Worm (Caenorhabditis elegans) whole organism, L3 larva: Measurements from ENCODE around the gene F10B5.3.

ENCODE experiments used
- ama-1 ChIP-seq: fragments of 150-350 bp; optimal IDR thresholded peaks from 2 replicates; lab custom pipeline; 2018
- daf-12 ChIP-seq: fragments of 150-350 bp; optimal IDR thresholded peaks from 2 replicates; lab custom pipeline; 2014; ENCODE audit warnings: missing biosample characterization, missing genetic modification reagents, missing genetic modification characterization
- elt-2 ChIP-seq: sonication (generic microtip); optimal IDR thresholded peaks from 2 replicates; lab custom pipeline; 2016; ENCODE audit warnings: missing genetic modification reagents, mild to moderate bottlenecking, missing genetic modification characterization, missing compliant biosample characterization
- fos-1 ChIP-seq: fragments of 150-350 bp; optimal IDR thresholded peaks from 2 replicates; lab custom pipeline; 2014; ENCODE audit warnings: missing biosample characterization, missing genetic modification characterization
- nhr-25 ChIP-seq: sonication (generic microtip); optimal IDR thresholded peaks from 2 replicates; lab custom pipeline; 2017; ENCODE audit warnings: missing biosample characterization, missing genetic modification characterization
- tbx-2 ChIP-seq: sonication (generic microtip); optimal IDR thresholded peaks from 2 replicates; lab custom pipeline; 2016; ENCODE audit warnings: mild to moderate bottlenecking, missing genetic modification characterization, missing compliant biosample characterization
- unc-62 ChIP-seq: fragments of 150-350 bp; sonication (generic microtip); optimal IDR thresholded peaks from 4 replicates; lab custom pipeline; 2014; ENCODE audit warnings: missing biosample characterization, missing genetic modification reagents, missing genetic modification characterization

DNA sequence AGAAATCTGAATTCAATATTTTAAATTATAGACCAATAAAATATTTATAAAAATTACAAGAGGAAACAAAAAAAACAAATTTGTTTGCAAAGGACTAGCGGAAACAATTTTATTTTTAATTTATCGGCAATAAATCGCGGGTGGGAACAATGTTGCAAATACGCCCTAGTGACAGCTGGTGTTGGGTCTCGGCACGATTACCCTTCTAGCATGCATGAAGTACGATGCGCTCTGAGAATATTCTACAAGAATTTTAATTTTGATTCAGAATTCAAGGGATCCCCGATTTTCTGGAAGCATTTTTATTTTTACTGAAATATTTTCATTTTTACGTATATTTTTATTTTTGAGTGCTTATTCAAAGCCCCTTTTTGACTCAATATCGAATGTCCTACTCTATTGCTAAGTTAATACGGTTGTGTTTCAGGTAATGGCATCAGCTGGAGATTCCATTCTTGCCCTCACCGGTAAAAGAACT is 35.2 kb upstream of the F10B5.3 start, which contains the start of the genes mig-5 and cct-1:
- TF ChIP-seq daf-12 (tag; lab: Kevin White, UChicago) (peak; percentile 30), ama-1 (lab: Kevin White, UChicago) (peak; percentile 77), unc-62 (GFP tag; lab: Kevin White, UChicago) (peak; percentile 86), fos-1 (tag; lab: Kevin White, UChicago) (peak; percentile 20), tbx-2 (tag; lab: Kevin White, UChicago) (peak; percentile 91), elt-2 (tag; lab: Kevin White, UChicago) (peak; percentile 80), nhr-25 (tag; lab: Kevin White, UChicago) (peak; percentile 94)
